Worm (Caenorhabditis elegans) whole organism, late embryonic: ENCODE measurements around the gene K08F11.1.

ENCODE experiments used
- ceh-18 ChIP-seq: sonication (generic microtip); optimal IDR thresholded peaks from 2 replicates; lab custom pipeline; 2016; ENCODE audit warnings: missing genetic modification characterization, missing compliant biosample characterization
- ceh-45 ChIP-seq: fragments of 200-800 bp; sonication (Bioruptor generic); IDR thresholded peaks from 2 replicates; pipeline ENCODE4 v1.3.6; 2022; ENCODE audit warnings: missing genetic modification reagents, missing genetic modification characterization, missing compliant biosample characterization
- ceh-6 ChIP-seq: fragments of 200-800 bp; sonication (Bioruptor generic); optimal IDR thresholded peaks from 2 replicates; lab custom pipeline; 2018; ENCODE audit warnings: mild to moderate bottlenecking, missing genetic modification characterization, missing compliant biosample characterization
- dve-1 ChIP-seq: sonication (generic microtip); optimal IDR thresholded peaks from 2 replicates; lab custom pipeline; 2017; ENCODE audit warnings: antibody characterized with exemption, mild to moderate bottlenecking, missing genetic modification characterization, missing compliant biosample characterization
- elt-2 ChIP-seq: sonication (generic microtip); optimal IDR thresholded peaks from 2 replicates; lab custom pipeline; 2016; ENCODE audit warnings: missing genetic modification reagents, missing genetic modification characterization, missing compliant biosample characterization
- fax-1 ChIP-seq: sonication (generic microtip); optimal IDR thresholded peaks from 2 replicates; lab custom pipeline; 2016; ENCODE audit warnings: missing genotype, missing genetic modification characterization, missing compliant biosample characterization
- hlh-15 ChIP-seq: sonication (generic microtip); optimal IDR thresholded peaks from 2 replicates; lab custom pipeline; 2016; ENCODE audit warnings: missing genetic modification characterization, missing compliant biosample characterization
- madf-2 ChIP-seq: sonication (generic microtip); optimal IDR thresholded peaks from 2 replicates; lab custom pipeline; 2017; ENCODE audit warnings: missing genetic modification characterization, missing compliant biosample characterization
- pag-3 ChIP-seq: sonication (generic microtip); optimal IDR thresholded peaks from 2 replicates; lab custom pipeline; 2016; ENCODE audit warnings: missing compliant biosample characterization, missing genetic modification characterization, borderline replicate concordance
- pros-1 ChIP-seq: fragments of 150-350 bp; optimal IDR thresholded peaks from 2 replicates; lab custom pipeline; 2014; ENCODE audit warnings: missing biosample characterization, missing genetic modification reagents, missing genetic modification characterization
- unc-55 ChIP-seq: sonication (generic microtip); optimal IDR thresholded peaks from 2 replicates; lab custom pipeline; 2017; ENCODE audit warnings: missing biosample characterization, missing genetic modification reagents, missing genetic modification characterization
- ztf-16 ChIP-seq: sonication (generic microtip); optimal IDR thresholded peaks from 2 replicates; lab custom pipeline; 2017; ENCODE audit warnings: missing genetic modification characterization, missing compliant biosample characterization

DNA sequence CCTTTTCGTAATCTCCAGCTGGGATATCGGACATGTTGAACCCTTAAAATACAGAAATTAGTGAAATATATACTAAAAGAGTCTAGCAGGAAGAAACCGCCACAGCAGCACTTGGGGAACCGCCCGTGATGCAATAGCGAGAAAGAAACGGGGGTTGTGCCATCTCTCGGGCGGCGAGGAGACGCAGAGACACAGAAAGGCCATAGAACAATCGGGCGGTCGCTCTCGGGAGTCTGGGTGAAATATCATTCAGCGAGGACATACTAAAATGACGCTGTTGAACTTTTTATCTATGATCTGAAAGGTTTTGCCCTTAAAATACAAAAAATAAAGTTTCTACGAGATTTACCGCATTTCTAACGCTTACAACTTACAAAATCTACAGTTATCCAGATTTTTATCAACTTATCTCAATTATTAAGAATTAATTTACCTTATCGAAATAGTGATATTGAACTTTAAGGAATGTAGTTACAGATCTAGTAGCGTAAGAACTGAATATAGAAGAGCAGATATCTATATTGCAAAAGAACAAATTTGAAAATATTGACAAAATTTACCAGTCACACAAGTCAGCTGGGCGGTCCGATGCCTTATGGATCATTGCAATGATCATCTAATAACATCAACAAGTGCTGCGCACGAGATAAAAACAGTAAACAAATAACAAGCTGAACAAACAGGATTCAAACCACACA, 23.9 kb downstream of the K08F11.1 start, which contains the start of gene cyc-2.1:
- TF ChIP-seq pag-3 (tag; lab: Kevin White, UChicago), result no peak
- peak; percentile 62 for TF ChIP-seq elt-2
- TF ChIP-seq madf-2, result no peak
- TF ChIP-seq fax-1 (tag; lab: Kevin White, UChicago), result no peak
- TF ChIP-seq ztf-16 (tag; lab: Kevin White, UChicago), result no peak
- no peak for TF ChIP-seq pros-1 (tag; lab: Kevin White, UChicago)
- TF ChIP-seq ceh-18 (tag; lab: Kevin White, UChicago), result peak; percentile 15
- TF ChIP-seq ceh-45 (GFP tag; lab: Robert Waterston, UW), result no peak
- TF ChIP-seq unc-55 (GFP tag; lab: Kevin White, UChicago), result peak; percentile 22
- no peak for TF ChIP-seq hlh-15
- TF ChIP-seq dve-1, result no peak
- TF ChIP-seq ceh-6 (GFP tag; lab: Kevin White, UChicago), result no peak
